Fruit fly (Drosophila melanogaster): ENCODE measurements around the gene L2HGDH.

DNA sequence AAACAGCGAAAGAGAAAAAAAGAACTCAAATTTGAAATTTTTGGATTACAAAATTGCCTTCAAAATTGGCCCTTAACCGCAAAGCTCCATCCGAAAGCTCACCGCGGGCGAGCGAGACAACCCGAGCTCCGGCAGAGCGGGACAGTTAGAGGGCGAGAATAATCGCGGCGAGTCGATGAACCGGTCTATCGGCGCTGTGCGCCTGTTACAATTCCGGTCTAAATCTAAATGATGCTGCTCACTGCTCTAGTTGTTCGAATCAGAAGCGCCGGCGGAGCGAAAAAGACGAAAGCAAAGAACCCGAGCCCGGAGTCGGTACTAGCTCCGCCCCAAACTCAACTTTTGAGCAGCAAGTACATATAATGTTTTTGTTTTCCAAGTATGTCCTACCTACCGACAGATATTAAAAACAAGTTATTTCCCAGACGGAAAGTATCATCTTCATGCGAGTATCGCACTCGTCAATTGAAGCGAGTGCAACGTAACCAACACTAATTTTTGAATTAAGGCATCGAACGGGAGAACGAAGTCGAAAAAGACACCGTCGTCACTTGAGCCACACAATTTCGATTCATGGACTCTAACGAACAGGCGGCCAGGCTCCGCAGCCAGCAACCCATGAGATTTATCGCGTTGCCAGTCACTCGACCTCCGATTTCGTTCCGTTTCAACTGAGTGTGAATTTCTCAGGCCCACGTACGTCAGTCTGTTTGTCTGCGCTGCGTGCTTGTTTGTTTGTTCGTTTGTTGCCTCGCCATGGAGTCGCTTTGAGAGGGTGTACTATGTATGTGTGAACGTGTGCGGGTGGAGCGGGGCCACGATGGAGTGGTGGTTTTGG, 29.9 kb downstream of the L2HGDH start:
- TF ChIP-seq cnc (optimal IDR thresholded peaks at IDR 0.05) (no peak), Mnt (GFP tag; optimal IDR thresholded peaks at IDR 0.05) (no peak)
